Worm (Caenorhabditis elegans): ENCODE results near the gene best-17.

DNA sequence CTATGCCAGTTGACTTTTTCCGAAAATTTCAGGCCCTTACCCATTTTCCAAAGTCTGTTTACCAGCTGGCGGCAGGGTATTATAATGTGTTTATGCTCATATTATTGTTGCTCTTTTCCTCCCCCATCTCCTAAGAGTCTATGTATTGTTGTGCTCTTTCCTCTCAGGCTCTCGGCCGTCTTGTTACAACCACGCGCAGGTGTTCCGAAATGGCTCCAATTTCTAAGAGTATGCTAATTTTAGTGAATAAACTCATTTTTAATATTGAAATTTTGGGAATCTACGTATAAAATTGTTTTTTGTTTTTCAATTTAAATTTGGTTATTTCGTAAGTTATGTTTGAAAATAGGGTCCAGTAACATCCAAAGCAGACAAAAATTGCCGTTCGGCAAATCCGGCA is 51.4 kb downstream of the best-17 start:
- no peak for TF ChIP-seq T22C8.4 (GFP tag; IDR thresholded peaks at IDR 0.05)
- no peak for TF ChIP-seq cog-1 (tag; optimal IDR thresholded peaks at IDR 0.05)
- TF ChIP-seq ztf-29 (GFP tag; IDR thresholded peaks at IDR 0.05): no peak
- no peak for TF ChIP-seq flt-1 (GFP tag; IDR thresholded peaks at IDR 0.05)
- TF ChIP-seq ztf-23 (GFP tag; IDR thresholded peaks at IDR 0.05): no peak

Data from whole organism, midembryonic.